Fruit fly (Drosophila melanogaster) Kc167 (cell line): ENCODE results near the gene CG2691.

ENCODE experiments used
- Myc ChIP-seq: fragments of >200 bp; optimal IDR thresholded peaks from 2 replicates; lab custom pipeline; 2017; ENCODE audit warnings: missing external identifiers
- Sin3A ChIP-seq: fragments of >200 bp; optimal IDR thresholded peaks from 2 replicates; lab custom pipeline; 2018; ENCODE audit warnings: missing external identifiers
- h ChIP-seq: fragments of >200 bp; optimal IDR thresholded peaks from 3 replicates; lab custom pipeline; 2018; ENCODE audit warnings: missing external identifiers
- insv ChIP-seq: fragments of >200 bp; optimal IDR thresholded peaks from 3 replicates; lab custom pipeline; 2018; ENCODE audit warnings: missing external identifiers
- psq ChIP-seq: fragments of >200 bp; optimal IDR thresholded peaks from 2 replicates; lab custom pipeline; 2017; ENCODE audit warnings: missing external identifiers
- ttk ChIP-seq: sonication (Bioruptor generic); optimal IDR thresholded peaks from 2 replicates; lab custom pipeline; 2017; ENCODE audit warnings: missing external identifiers

CG2691 gene

DNA sequence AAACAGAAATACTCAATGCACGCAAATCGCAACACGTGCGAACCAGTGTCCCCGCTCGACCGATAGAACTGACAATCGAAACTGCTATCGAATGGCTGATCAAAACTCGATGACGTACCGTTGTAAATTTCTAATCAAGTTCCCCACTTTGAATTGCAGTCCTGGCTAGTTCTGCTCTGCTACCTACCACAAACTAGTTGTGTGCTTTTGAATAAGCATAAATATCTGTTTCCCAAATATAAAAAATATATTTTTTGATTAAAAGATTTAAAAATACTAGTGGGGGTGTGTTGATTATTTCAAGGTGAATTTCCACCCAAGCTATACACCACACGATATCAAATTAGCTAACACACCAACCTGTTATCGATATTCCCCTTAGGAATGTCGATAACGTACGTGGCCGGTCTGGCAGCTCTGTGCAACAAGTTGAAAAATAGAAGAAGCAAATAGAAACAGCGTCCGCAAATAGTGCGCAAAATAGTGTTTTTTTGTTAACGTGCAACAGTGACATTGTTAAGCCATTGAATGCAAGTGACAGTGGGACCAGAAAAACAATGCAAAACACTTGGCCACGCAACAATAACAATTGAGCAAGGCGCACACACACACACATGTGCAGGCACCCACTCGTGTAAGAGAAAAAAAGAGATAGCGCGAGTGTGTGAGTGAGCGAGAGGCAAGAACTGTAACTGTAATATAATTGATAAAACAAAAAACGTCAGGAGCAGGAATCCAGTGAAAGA is at the start of gene CG2691, which contains the start of gene NFAT:
CG2691 (minus strand) TSS at position 75 of the 746 bp plus-strand sequence.
NFAT (plus strand) TSS at position 412 of the 746 bp plus-strand sequence.
- TF ChIP-seq h (lab: Kevin White, UChicago), result no peak
- TF ChIP-seq ttk, result no peak
- no peak for TF ChIP-seq Myc (lab: Kevin White, UChicago)
- no peak for TF ChIP-seq insv
- no peak for TF ChIP-seq Sin3A (lab: Kevin White, UChicago)
- TF ChIP-seq psq, result no peak

- no peak for TF ChIP-seq h (lab: Kevin White, UChicago)
- TF ChIP-seq Sin3A (lab: Kevin White, UChicago), result no peak
- TF ChIP-seq insv, result no peak
- TF ChIP-seq Myc (lab: Kevin White, UChicago), result no peak
- TF ChIP-seq ttk, result no peak
- TF ChIP-seq psq, result no peak
Observed at dm6 chrX:13670329-13670847, 46.2 kb upstream of the CG2691 start.

DNA sequence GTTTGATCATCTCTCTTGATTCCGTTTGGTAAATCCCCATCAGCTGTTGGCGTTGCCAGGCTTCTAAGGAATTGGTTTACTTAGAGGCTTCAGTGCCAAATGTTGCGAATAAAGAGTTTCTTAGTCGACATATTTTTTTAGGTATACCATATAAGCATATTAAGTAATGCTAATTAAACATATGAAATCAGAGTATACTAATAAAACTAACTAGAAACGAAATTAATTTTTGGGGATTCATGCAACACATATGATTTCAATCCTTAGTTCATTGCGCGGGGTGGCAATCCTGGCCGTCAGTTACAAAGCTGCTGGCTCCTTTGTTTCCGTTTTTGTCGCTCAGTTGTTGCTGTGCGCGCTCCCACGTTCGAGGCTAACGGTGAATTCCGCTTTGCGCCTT is 45.2 kb upstream of the CG2691 start, which contains the start of gene CG15760:
CG15760 (plus strand) TSS at position 334 of the 400 bp plus-strand sequence.
- TF ChIP-seq insv (no peak), ttk (no peak), Myc (lab: Kevin White, UChicago) (no peak), Sin3A (lab: Kevin White, UChicago) (no peak), h (lab: Kevin White, UChicago) (no peak), psq (no peak)

DNA sequence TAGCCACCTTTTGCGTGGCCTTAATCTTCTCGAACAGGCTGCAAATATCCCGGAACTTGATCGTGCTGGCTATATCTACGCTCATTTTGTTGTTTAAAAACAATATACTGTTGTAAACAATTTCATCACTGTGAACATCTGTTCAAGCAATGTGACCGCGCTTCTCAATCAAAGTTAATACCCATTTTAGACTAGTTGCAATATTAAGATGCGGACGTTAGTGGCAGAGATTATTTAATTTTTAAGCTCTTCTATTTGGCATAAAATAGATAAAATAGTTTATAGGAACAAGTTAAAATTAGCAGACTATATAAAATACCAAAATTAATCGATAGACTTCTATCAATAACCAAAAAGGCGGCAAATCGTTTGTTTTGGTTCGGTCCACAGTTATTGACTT is 43.4 kb upstream of the CG2691 start, which contains the start of the genes DNAlig4 and CG11164:
DNAlig4 (minus strand) TSS at position 156 of the 400 bp plus-strand sequence.
CG11164 (plus strand) TSS at position 359 of the 400 bp plus-strand sequence.
- TF ChIP-seq insv, result no peak
- TF ChIP-seq ttk, result no peak
- TF ChIP-seq Sin3A (lab: Kevin White, UChicago), result no peak
- no peak for TF ChIP-seq h (lab: Kevin White, UChicago)
- TF ChIP-seq psq, result no peak
- no peak for TF ChIP-seq Myc (lab: Kevin White, UChicago)

DNA sequence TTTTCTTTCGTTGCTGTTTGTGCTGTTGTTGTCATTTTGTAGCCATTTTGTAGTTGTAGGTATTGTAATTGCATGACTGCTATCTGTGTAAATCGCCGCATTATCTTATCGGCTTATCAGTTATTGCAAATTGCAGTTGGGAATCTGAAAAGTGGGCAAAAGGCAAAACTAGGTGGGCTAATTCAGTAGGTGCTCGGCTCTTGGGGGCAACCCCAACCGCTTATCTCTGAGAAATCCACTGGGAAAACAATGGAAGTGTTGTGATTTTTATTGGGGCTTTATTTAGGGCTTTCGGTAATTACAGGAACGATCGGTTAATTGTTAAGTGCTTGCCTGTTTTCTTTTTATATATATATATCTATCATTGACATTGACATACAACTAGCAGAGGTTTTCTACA is 27.0 kb upstream of the CG2691 start:
- TF ChIP-seq h (lab: Kevin White, UChicago) (no peak), insv (no peak), Sin3A (lab: Kevin White, UChicago) (no peak), Myc (lab: Kevin White, UChicago) (no peak), psq (no peak)

DNA sequence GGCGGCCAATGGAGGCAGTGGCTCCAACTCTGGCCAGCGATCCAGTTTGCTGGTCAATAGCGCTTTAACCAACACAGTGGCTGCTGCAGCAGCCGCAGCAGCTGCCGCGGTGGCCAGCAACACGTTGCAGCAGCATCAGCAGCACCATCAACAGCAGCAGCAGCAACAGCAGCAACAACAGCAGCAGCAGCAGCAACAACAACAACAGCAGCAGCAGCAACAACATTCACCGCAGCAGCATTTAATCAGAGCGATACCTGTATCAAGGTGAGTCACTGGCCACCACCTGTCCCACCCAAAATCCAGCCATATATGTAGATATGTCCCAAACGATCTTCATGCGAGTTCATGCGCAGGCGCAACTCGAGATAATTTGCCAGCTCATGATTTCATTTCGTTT is 25.6 kb upstream of the CG2691 start:
- TF ChIP-seq ttk (no peak), Myc (lab: Kevin White, UChicago) (no peak), psq (no peak), insv (no peak), Sin3A (lab: Kevin White, UChicago) (no peak), h (lab: Kevin White, UChicago) (no peak)

DNA sequence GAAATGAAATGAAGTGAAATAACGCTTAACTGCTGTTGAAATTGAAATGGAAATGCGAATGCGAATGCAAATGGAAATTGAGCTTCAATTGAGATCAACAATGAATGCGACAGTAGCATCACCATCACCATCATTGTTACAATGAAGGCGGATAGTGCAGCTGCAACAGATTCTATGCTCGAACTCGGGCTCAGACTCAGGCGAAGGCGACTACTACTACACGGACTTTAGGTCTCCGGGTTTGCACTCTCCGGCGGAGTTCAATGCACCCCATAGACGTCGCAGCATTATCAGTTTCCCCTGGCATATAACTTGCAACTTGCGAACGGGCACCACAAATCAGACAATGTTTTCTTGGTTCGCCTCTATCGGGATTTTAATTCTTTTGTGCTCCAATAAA is 24.6 kb upstream of the CG2691 start:
- no peak for TF ChIP-seq h (lab: Kevin White, UChicago)
- TF ChIP-seq Myc (lab: Kevin White, UChicago), result no peak
- no peak for TF ChIP-seq Sin3A (lab: Kevin White, UChicago)
- TF ChIP-seq ttk, result no peak
- TF ChIP-seq psq, result no peak
- TF ChIP-seq insv, result no peak

DNA sequence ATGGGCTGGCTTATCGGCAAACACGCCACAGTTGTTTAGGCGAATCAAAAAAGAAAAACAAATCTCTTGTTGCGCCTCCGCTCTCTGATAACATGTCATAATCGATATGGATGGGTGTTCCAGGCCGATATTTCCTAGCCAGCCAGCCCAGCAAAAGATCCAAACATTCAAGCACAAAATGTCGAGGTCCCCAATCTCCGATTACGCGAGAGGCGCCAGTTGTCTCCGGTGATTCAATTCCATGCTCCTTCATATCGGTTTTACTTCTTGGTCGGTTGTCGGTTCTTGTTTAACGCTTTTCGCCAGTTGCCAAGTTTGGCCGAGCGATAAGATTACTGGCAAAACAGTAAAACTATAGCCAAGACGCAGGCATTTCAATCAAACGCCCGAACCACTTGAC is 22.0 kb upstream of the CG2691 start:
- no peak for TF ChIP-seq h (lab: Kevin White, UChicago)
- no peak for TF ChIP-seq ttk
- TF ChIP-seq psq, result no peak
- TF ChIP-seq insv, result no peak
- TF ChIP-seq Myc (lab: Kevin White, UChicago), result no peak
- TF ChIP-seq Sin3A (lab: Kevin White, UChicago), result no peak

DNA sequence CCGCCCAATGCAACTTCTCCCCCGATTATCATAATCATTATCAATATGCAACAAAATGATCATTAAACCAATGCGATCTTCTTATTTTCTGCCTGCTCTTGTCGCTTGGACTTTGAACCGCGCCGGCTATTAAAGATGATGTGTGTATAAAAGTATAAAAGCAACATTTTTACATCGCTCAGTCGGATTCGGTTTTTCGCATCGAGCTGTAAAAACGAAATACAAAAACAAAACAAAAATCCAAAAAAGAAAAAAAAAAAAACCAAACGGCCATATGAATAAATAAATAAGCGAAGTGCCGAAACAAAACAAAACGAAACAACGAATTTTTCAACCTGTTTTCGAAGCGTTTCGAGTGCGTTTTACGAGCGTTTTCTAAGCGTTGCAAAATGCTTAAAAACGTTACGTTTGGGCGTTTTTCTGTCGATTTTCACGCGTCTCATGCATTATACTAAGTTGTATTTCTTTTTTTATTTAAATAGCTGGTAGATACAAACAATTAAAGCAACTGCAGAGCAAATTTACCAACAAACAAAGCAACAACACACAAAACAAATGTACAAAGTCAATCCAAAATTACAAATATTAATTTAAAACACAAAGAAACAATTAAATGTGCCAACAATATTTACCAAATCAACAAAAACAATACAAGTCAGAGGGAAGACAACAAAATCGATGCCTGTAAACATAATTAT is 20.6 kb upstream of the CG2691 start:
- TF ChIP-seq Sin3A (lab: Kevin White, UChicago), result no peak
- TF ChIP-seq Myc (lab: Kevin White, UChicago), result no peak
- no peak for TF ChIP-seq ttk
- no peak for TF ChIP-seq h (lab: Kevin White, UChicago)
- no peak for TF ChIP-seq insv
- no peak for TF ChIP-seq psq

DNA sequence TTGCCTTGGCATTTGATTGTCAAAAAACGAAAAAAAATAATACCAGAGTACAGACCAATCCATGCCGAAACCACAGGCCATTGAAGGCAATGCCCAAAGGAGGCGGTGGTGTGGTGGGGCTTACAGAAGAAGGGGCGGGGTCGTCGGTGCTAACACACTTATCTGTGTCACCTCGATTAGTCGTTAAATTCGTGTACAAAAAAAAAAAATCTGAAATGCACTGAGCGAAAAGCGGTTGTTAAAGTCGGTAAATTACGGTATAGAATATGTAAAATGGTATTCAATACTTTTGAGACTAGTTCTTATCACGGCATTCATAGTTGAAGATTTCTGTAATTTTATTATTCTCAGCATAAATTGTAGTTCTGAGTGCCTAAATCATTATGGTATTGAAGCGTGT is 19.8 kb upstream of the CG2691 start:
- TF ChIP-seq h (lab: Kevin White, UChicago) (no peak), insv (no peak), Sin3A (lab: Kevin White, UChicago) (no peak), ttk (no peak)

dm6 chrX:13641891-13642617 is 17.8 kb upstream of the CG2691 start:
- TF ChIP-seq Myc (lab: Kevin White, UChicago) (no peak), psq (no peak), ttk (no peak), h (lab: Kevin White, UChicago) (no peak), insv (no peak), Sin3A (lab: Kevin White, UChicago) (no peak)
